Worm (Caenorhabditis elegans) whole organism, L3 larva: ENCODE data around the gene R03D7.2.

Source experiments
- R02D3.7 ChIP-seq: fragments of 150-350 bp; optimal IDR thresholded peaks from 2 replicates; lab custom pipeline; 2014; ENCODE audit warnings: missing biosample characterization, missing genetic modification characterization
- ZK546.5 ChIP-seq: sonication (generic microtip); optimal IDR thresholded peaks from 2 replicates; lab custom pipeline; 2017; ENCODE audit warnings: missing biosample characterization, missing genetic modification characterization
- aly-2 ChIP-seq: fragments of 150-350 bp; optimal IDR thresholded peaks from 2 replicates; lab custom pipeline; 2014; ENCODE audit warnings: missing biosample characterization, missing genetic modification characterization
- ceh-9 ChIP-seq: sonication (generic microtip); optimal IDR thresholded peaks from 2 replicates; lab custom pipeline; 2018; ENCODE audit warnings: missing biosample characterization, missing genetic modification characterization
- fkh-10 ChIP-seq: sonication (generic microtip); optimal IDR thresholded peaks from 2 replicates; lab custom pipeline; 2017; ENCODE audit warnings: missing biosample characterization, missing genetic modification reagents, missing genetic modification characterization
- hmg-11 ChIP-seq: sonication (generic microtip); optimal IDR thresholded peaks from 2 replicates; lab custom pipeline; 2016; ENCODE audit warnings: missing genetic modification characterization, missing compliant biosample characterization
- lin-15B ChIP-seq: fragments of 150-350 bp; optimal IDR thresholded peaks from 2 replicates; lab custom pipeline; 2014; ENCODE audit warnings: missing biosample characterization, missing genetic modification characterization
- nfya-1 ChIP-seq: sonication (generic microtip); optimal IDR thresholded peaks from 2 replicates; lab custom pipeline; 2017; ENCODE audit warnings: missing genetic modification characterization, mild to moderate bottlenecking, missing compliant biosample characterization, antibody characterized with exemption, moderate library complexity; ENCODE audit not compliant: insufficient read depth
- nhr-28 ChIP-seq: fragments of 150-350 bp; optimal IDR thresholded peaks from 2 replicates; lab custom pipeline; 2014; ENCODE audit warnings: missing biosample characterization, missing genetic modification characterization
- pqm-1 ChIP-seq: fragments of 150-350 bp; optimal IDR thresholded peaks from 2 replicates; lab custom pipeline; 2017; ENCODE audit warnings: missing biosample characterization, missing genetic modification characterization, inconsistent platforms
- sea-2 ChIP-seq: fragments of 150-350 bp; sonication (generic microtip); optimal IDR thresholded peaks from 4 replicates; lab custom pipeline; 2014; ENCODE audit warnings: missing biosample characterization, missing genetic modification reagents, missing genetic modification characterization
- snpc-4 ChIP-seq: fragments of 150-350 bp; optimal IDR thresholded peaks from 2 replicates; lab custom pipeline; 2014; ENCODE audit warnings: missing biosample characterization, missing genetic modification characterization
- unc-62 ChIP-seq: fragments of 150-350 bp; sonication (generic microtip); optimal IDR thresholded peaks from 4 replicates; lab custom pipeline; 2014; ENCODE audit warnings: missing biosample characterization, missing genetic modification reagents, missing genetic modification characterization
- zag-1 ChIP-seq: fragments of 150-350 bp; optimal IDR thresholded peaks from 2 replicates; lab custom pipeline; 2014; ENCODE audit warnings: missing biosample characterization, missing genetic modification characterization

- TF ChIP-seq snpc-4 (tag; lab: Kevin White, UChicago) (no peak), ZK546.5 (tag; lab: Kevin White, UChicago) (no peak), hmg-11 (tag; lab: Kevin White, UChicago) (no peak), lin-15B (tag; lab: Kevin White, UChicago) (no peak), aly-2 (tag; lab: Kevin White, UChicago) (no peak), ceh-9 (tag; lab: Kevin White, UChicago) (no peak), nfya-1 (tag; lab: Kevin White, UChicago) (no peak), R02D3.7 (tag; lab: Kevin White, UChicago) (no peak), fkh-10 (no peak), zag-1 (tag; lab: Kevin White, UChicago) (no peak), unc-62 (GFP tag; lab: Kevin White, UChicago) (no peak), pqm-1 (tag; lab: Kevin White, UChicago) (no peak), nhr-28 (tag; lab: Kevin White, UChicago) (no peak), sea-2 (GFP tag; lab: Kevin White, UChicago) (no peak)
Observed at ce11 chrII:10970625-10971024, 35.6 kb upstream of the R03D7.2 start.
